Fruit fly (Drosophila melanogaster) whole organism, adult: Measurements from ENCODE around the gene Ac76E.

Experiments
- CG11617 ChIP-seq: fragments of 200-800 bp; sonication (Bioruptor generic); optimal IDR thresholded peaks from 2 replicates; lab custom pipeline; 2017; ENCODE audit warnings: mild to moderate bottlenecking, missing biosample characterization, missing genetic modification reagents, missing genetic modification characterization
- CG12768 ChIP-seq: fragments of 200-800 bp; sonication (Bioruptor generic); optimal IDR thresholded peaks from 2 replicates; lab custom pipeline; 2017; ENCODE audit warnings: missing biosample characterization, missing genetic modification characterization, mild to moderate bottlenecking, moderate library complexity, missing genetic modification reagents
- CG14711 ChIP-seq: fragments of 200-800 bp; sonication (Bioruptor generic); optimal IDR thresholded peaks from 2 replicates; lab custom pipeline; 2018; ENCODE audit warnings: missing biosample characterization, mild to moderate bottlenecking, missing genetic modification characterization, moderate library complexity
- CG1620 ChIP-seq: fragments of 200-800 bp; sonication (Bioruptor generic); optimal IDR thresholded peaks from 2 replicates; lab custom pipeline; 2016; ENCODE audit warnings: missing biosample characterization, missing genetic modification characterization
- CG33017 ChIP-seq: fragments of 200-800 bp; sonication (Bioruptor generic); optimal IDR thresholded peaks from 2 replicates; lab custom pipeline; 2018; ENCODE audit warnings: missing biosample characterization, mild to moderate bottlenecking, missing genetic modification characterization, moderate library complexity
- CG5204 ChIP-seq: fragments of 200-800 bp; sonication (Bioruptor generic); optimal IDR thresholded peaks from 2 replicates; lab custom pipeline; 2016; ENCODE audit warnings: missing biosample characterization, missing genetic modification characterization
- CG7045 ChIP-seq: fragments of 200-800 bp; sonication (Bioruptor generic); optimal IDR thresholded peaks from 2 replicates; lab custom pipeline; 2017; ENCODE audit warnings: missing biosample characterization, mild to moderate bottlenecking, missing genetic modification characterization
- CG7101 ChIP-seq: fragments of 200-800 bp; sonication (Bioruptor generic); optimal IDR thresholded peaks from 2 replicates; lab custom pipeline; 2018; ENCODE audit warnings: missing biosample characterization, mild to moderate bottlenecking, missing genetic modification characterization, moderate library complexity
- Clk ChIP-seq: fragments of 200-800 bp; sonication (Bioruptor generic); optimal IDR thresholded peaks from 2 replicates; lab custom pipeline; 2017; ENCODE audit warnings: missing biosample characterization, missing genetic modification characterization
- Crg-1 ChIP-seq: fragments of 200-800 bp; sonication (Bioruptor generic); optimal IDR thresholded peaks from 2 replicates; lab custom pipeline; 2016; ENCODE audit warnings: missing biosample characterization, missing genetic modification characterization
- Hr96 ChIP-seq: fragments of 200-800 bp; sonication (Bioruptor generic); optimal IDR thresholded peaks from 2 replicates; lab custom pipeline; 2016; ENCODE audit warnings: missing biosample characterization, missing genetic modification characterization
- Mnt ChIP-seq: fragments of 200-800 bp; sonication (Bioruptor generic); optimal IDR thresholded peaks from 2 replicates; lab custom pipeline; 2016; ENCODE audit warnings: missing biosample characterization, mild to moderate bottlenecking, missing genetic modification characterization
- bab1 ChIP-seq: fragments of 200-800 bp; sonication (Bioruptor generic); optimal IDR thresholded peaks from 3 replicates; lab custom pipeline; 2019; ENCODE audit warnings: missing biosample characterization, mild to moderate bottlenecking, missing genetic modification characterization, moderate library complexity
- cic ChIP-seq: fragments of 200-800 bp; sonication (Bioruptor generic); optimal IDR thresholded peaks from 2 replicates; lab custom pipeline; 2017; ENCODE audit warnings: missing biosample characterization, mild to moderate bottlenecking, missing genetic modification characterization, moderate library complexity
- cnc ChIP-seq, 2 experiments: fragments of >200 bp; optimal IDR thresholded peaks; 2 replicates each; lab custom pipeline; 2017
- kay ChIP-seq: fragments of 200-800 bp; sonication (Bioruptor generic); peaks from one replicate; lab custom pipeline; 2016; ENCODE audit warnings: missing biosample characterization, missing genetic modification characterization, borderline replicate concordance
- ovo ChIP-seq: fragments of 200-800 bp; sonication (Bioruptor generic); optimal IDR thresholded peaks from 2 replicates; lab custom pipeline; 2016; ENCODE audit warnings: missing biosample characterization, missing genetic modification characterization
- pad ChIP-seq: fragments of 200-800 bp; sonication (Bioruptor generic); optimal IDR thresholded peaks from 3 replicates; lab custom pipeline; 2017; ENCODE audit warnings: missing biosample characterization, missing genetic modification characterization, mild to moderate bottlenecking, moderate library complexity, missing genetic modification reagents
- tj ChIP-seq: fragments of 200-800 bp; sonication (Bioruptor generic); optimal IDR thresholded peaks from 3 replicates; lab custom pipeline; 2017; ENCODE audit warnings: missing biosample characterization, mild to moderate bottlenecking, missing genetic modification characterization, moderate library complexity
- toe ChIP-seq: fragments of 200-800 bp; sonication (Bioruptor generic); optimal IDR thresholded peaks from 2 replicates; lab custom pipeline; 2016; ENCODE audit warnings: missing biosample characterization, missing genetic modification characterization

Gene Ac76E

DNA sequence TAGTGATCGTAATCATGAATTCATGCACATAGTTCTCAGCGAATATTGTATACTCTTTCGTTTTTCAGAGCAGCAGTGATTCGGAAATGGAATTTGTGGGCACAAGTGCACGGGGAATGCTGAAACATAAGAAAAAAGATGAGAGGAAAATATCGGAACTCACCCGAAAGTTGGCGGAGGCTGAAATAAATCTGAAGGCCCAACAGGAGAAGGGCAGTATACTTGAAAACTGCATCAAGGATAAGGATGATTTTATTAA, 64.1 kb downstream of the Ac76E start:
- TF ChIP-seq CG14711 (no peak), Crg-1 (no peak), Mnt (GFP tag; lab: Kevin White, UChicago) (no peak), CG12768 (GFP tag; lab: Kevin White, UChicago) (no peak), ovo (GFP tag; lab: Kevin White, UChicago) (no peak), CG11617 (GFP tag; lab: Kevin White, UChicago) (no peak), CG7045 (no peak), Clk (GFP tag; lab: Kevin White, UChicago) (no peak), CG7101 (tag; lab: Kevin White, UChicago) (no peak), cnc (optimal IDR thresholded peaks at IDR 0.05; lab: Kevin White, UChicago) (no peak), CG5204 (GFP tag; lab: Kevin White, UChicago) (no peak), pad (GFP tag; lab: Kevin White, UChicago) (no peak), CG33017 (no peak), toe (GFP tag; lab: Kevin White, UChicago) (no peak), tj (GFP tag; lab: Kevin White, UChicago) (no peak), cic (GFP tag; lab: Kevin White, UChicago) (no peak), bab1 (no peak), Hr96 (GFP tag; lab: Kevin White, UChicago) (no peak)

- TF ChIP-seq kay (no peak), ovo (GFP tag; lab: Kevin White, UChicago) (no peak), CG7045 (no peak), Hr96 (GFP tag; lab: Kevin White, UChicago) (no peak), toe (GFP tag; lab: Kevin White, UChicago) (no peak), CG14711 (no peak), Mnt (GFP tag; lab: Kevin White, UChicago) (no peak), tj (GFP tag; lab: Kevin White, UChicago) (no peak), CG1620 (GFP tag; lab: Kevin White, UChicago) (no peak)
Observed at dm6 chr3L:20004442-20004869, 65.4 kb downstream of the Ac76E start.

DNA sequence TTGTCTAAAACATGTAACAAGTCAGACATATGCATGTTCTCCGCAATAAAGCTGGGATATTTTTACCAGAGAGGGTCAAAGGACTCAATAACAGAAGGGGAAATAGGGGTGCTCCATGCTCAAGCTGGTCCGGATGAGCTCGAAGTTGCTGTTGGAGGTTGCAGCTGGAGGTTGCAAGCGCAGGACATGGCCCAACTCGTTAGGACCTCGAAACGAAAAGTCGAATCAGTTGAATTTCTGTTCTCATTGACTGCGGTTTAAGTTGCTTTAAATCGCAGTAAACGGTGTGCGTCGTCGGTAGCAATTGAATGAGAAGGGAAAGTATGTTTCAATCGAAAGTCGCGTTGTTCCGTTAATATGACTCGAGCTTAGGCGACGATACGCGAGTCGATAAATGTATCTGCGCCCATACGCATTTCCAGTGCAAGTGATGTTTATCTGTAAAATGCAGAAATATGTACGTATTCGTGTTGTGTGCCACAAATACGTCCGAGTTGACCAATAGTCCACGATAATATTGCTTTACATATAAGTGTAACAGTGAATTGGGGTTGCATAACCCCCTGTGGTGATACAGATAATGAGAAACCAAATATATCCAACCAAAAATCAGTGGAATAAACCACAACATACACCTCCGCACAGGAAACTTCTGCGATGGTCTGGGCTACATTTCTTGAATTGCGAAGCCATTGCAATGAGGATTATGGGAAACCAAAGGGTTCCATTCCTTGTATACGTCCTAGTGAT, 66.1 kb downstream of the Ac76E start, which contains the start of gene kug:
Gene kug, plus strand, starts transcription at position 269 of the 750 bp plus-strand sequence.
- TF ChIP-seq CG11617 (GFP tag; lab: Kevin White, UChicago) = no peak
- peak; percentile 79 for TF ChIP-seq pad (GFP tag; lab: Kevin White, UChicago)

dm6 chr3L:20006269-20007265, 67.5 kb downstream of the Ac76E start:
- no peak for TF ChIP-seq Clk (GFP tag; lab: Kevin White, UChicago)
- TF ChIP-seq CG33017 = no peak
- TF ChIP-seq toe (GFP tag; lab: Kevin White, UChicago) = no peak
- no peak for TF ChIP-seq Mnt (GFP tag; lab: Kevin White, UChicago)
- no peak for TF ChIP-seq CG14711
- TF ChIP-seq CG7101 (tag; lab: Kevin White, UChicago) = no peak
- TF ChIP-seq tj (GFP tag; lab: Kevin White, UChicago) = peak; percentile 14
- peak; percentile 32 for TF ChIP-seq bab1
- TF ChIP-seq Hr96 (GFP tag; lab: Kevin White, UChicago) = no peak
- TF ChIP-seq ovo (GFP tag; lab: Kevin White, UChicago) = no peak
